Fruit fly (Drosophila melanogaster): ENCODE results near the gene TfIIB.

DNA sequence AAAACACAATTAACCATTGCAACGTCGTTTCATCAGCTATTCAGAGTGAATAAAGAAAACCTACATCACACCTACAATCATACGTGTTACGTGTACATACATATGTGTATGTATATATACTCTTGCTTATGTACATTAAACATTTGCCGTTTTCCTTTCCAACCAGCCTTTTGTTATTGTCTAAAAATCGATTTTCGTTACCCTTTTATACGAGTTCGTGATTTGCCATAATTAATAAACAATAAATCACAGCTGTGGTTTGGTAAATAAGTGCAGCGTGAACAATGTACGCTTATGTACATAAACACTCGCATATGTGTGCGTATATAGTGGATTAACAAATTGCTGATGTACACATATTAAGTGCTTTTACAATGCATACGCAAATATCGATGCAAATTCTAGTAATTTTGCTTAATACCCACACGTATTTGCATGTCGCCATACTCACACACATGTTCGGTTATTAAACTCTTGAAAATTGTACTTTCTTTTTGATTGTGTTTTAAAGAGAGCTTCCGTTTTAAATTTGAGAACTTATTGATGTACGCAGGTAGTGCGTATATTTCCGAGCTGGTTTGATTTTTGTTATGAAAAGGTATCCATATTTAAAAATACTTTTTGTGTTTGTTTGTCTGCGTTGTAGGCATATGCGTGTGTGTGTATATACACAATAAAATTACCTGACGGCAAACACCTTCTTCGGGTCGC lies 34.1 kb upstream of the TfIIB start:
- TF ChIP-seq Hr96 (GFP tag; optimal IDR thresholded peaks at IDR 0.05) (no peak), CG12768 (GFP tag; optimal IDR thresholded peaks at IDR 0.05) (no peak), tj (GFP tag; optimal IDR thresholded peaks at IDR 0.05) (peak; percentile 84), CG14711 (tag; optimal IDR thresholded peaks at IDR 0.05) (no peak), CG33017 (tag; optimal IDR thresholded peaks at IDR 0.05) (no peak), Crg-1 (GFP tag; optimal IDR thresholded peaks at IDR 0.05) (no peak), CG11617 (GFP tag; optimal IDR thresholded peaks at IDR 0.05) (no peak), kay (GFP tag; ENCODE audit: borderline replicate concordance) (peak; percentile 99), pad (GFP tag; optimal IDR thresholded peaks at IDR 0.05) (no peak), ovo (GFP tag; optimal IDR thresholded peaks at IDR 0.05) (no peak), CG7045 (GFP tag; optimal IDR thresholded peaks at IDR 0.05) (no peak), cic (GFP tag; optimal IDR thresholded peaks at IDR 0.05) (peak; percentile 59)

Measured in whole organism, adult.